Worm (Caenorhabditis elegans) whole organism, young adult: ENCODE data around the gene fbxb-104.

Source experiments
- B0019.2 ChIP-seq: fragments of 200-800 bp; sonication (Bioruptor generic); conservative IDR thresholded peaks from 2 replicates; pipeline ENCODE4 v1.3.6; 2022; ENCODE audit warnings: missing genetic modification reagents, missing genetic modification characterization, missing compliant biosample characterization
- B0035.1 ChIP-seq: sonication (generic microtip); optimal IDR thresholded peaks from 2 replicates; lab custom pipeline; 2016; ENCODE audit warnings: missing genetic modification characterization, mild to moderate bottlenecking, missing compliant biosample characterization, missing genotype, missing genetic modification reagents
- B0261.1 ChIP-seq: sonication (generic microtip); optimal IDR thresholded peaks from 2 replicates; lab custom pipeline; 2016; ENCODE audit warnings: mild to moderate bottlenecking, missing genetic modification characterization, moderate library complexity, missing compliant biosample characterization
- B0336.3 ChIP-seq: fragments of 200-800 bp; sonication (Bioruptor generic); IDR thresholded peaks from 2 replicates; pipeline ENCODE4 v1.3.6; 2022; ENCODE audit warnings: missing genetic modification characterization, missing compliant biosample characterization
- D2030.7 ChIP-seq: fragments of 200-800 bp; sonication (Bioruptor generic); IDR thresholded peaks from 2 replicates; pipeline ENCODE4 v1.3.6; 2022; ENCODE audit warnings: missing genetic modification reagents, missing genetic modification characterization, missing compliant biosample characterization
- F49E8.2 ChIP-seq: sonication (generic microtip); optimal IDR thresholded peaks from 3 replicates; lab custom pipeline; 2017; ENCODE audit warnings: missing genetic modification characterization, mild to moderate bottlenecking, missing compliant biosample characterization, antibody characterized with exemption, moderate library complexity; ENCODE audit not compliant: insufficient read depth
- K11D2.4 ChIP-seq: fragments of 200-800 bp; sonication (Bioruptor generic); IDR thresholded peaks from 2 replicates; pipeline ENCODE4 v1.3.6; 2022; ENCODE audit warnings: missing genetic modification reagents, missing genetic modification characterization, missing compliant biosample characterization
- T26A5.8 ChIP-seq: sonication (generic microtip); optimal IDR thresholded peaks from 2 replicates; lab custom pipeline; 2016; ENCODE audit warnings: missing genetic modification characterization, missing compliant biosample characterization
- Y53F4B.3 ChIP-seq: fragments of 200-800 bp; sonication (Bioruptor generic); IDR thresholded peaks from 2 replicates; pipeline ENCODE4 v1.3.6; 2022; ENCODE audit warnings: missing genetic modification reagents, missing genetic modification characterization, missing compliant biosample characterization
- Y53G8AR.9 ChIP-seq: fragments of 200-800 bp; sonication (Bioruptor generic); conservative IDR thresholded peaks from 2 replicates; pipeline ENCODE4 v1.3.6; 2022; ENCODE audit warnings: missing genetic modification reagents, missing genetic modification characterization, missing compliant biosample characterization
- atf-7 ChIP-seq: sonication (generic microtip); optimal IDR thresholded peaks from 2 replicates; lab custom pipeline; 2017; ENCODE audit warnings: mild to moderate bottlenecking, missing genetic modification characterization, missing compliant biosample characterization
- attf-5 ChIP-seq: fragments of 200-800 bp; sonication (Bioruptor generic); optimal IDR thresholded peaks from 2 replicates; lab custom pipeline; 2018; ENCODE audit warnings: mild to moderate bottlenecking, missing genetic modification characterization, missing compliant biosample characterization
- attf-6 ChIP-seq: fragments of 200-800 bp; sonication (Bioruptor generic); IDR thresholded peaks from 2 replicates; pipeline ENCODE4 v1.3.6; 2022; ENCODE audit warnings: missing genetic modification reagents, missing genetic modification characterization, missing compliant biosample characterization
- ceh-58 ChIP-seq: fragments of 200-800 bp; sonication (Bioruptor generic); IDR thresholded peaks from 2 replicates; pipeline ENCODE4 v1.3.6; 2022; ENCODE audit warnings: missing genetic modification characterization, missing compliant biosample characterization
- ceh-79 ChIP-seq: sonication (generic microtip); optimal IDR thresholded peaks from 2 replicates; lab custom pipeline; 2017; ENCODE audit warnings: mild to moderate bottlenecking, missing genetic modification characterization, missing compliant biosample characterization
- chd-7 ChIP-seq: sonication (generic microtip); optimal IDR thresholded peaks from 2 replicates; lab custom pipeline; 2016; ENCODE audit warnings: mild to moderate bottlenecking, missing genetic modification characterization, moderate library complexity, missing compliant biosample characterization
- die-1 ChIP-seq: sonication (generic microtip); optimal IDR thresholded peaks from 2 replicates; lab custom pipeline; 2016; ENCODE audit warnings: missing genotype, mild to moderate bottlenecking, missing genetic modification characterization, missing compliant biosample characterization
- dox-1 ChIP-seq: fragments of 200-800 bp; sonication (Bioruptor generic); IDR thresholded peaks from 2 replicates; pipeline ENCODE4 v1.3.6; 2022; ENCODE audit warnings: missing genetic modification reagents, missing genetic modification characterization, missing compliant biosample characterization
- dpff-1 ChIP-seq: sonication (generic microtip); optimal IDR thresholded peaks from 2 replicates; lab custom pipeline; 2017; ENCODE audit warnings: mild to moderate bottlenecking, missing genetic modification characterization, missing compliant biosample characterization
- dpl-1 ChIP-seq: fragments of 150-350 bp; optimal IDR thresholded peaks from 2 replicates; lab custom pipeline; 2014; ENCODE audit warnings: missing biosample characterization, missing genetic modification reagents, missing genetic modification characterization
- egl-18 ChIP-seq: fragments of 200-800 bp; sonication (Bioruptor generic); IDR thresholded peaks from 2 replicates; pipeline ENCODE4 v1.3.6; 2022; ENCODE audit warnings: missing genetic modification reagents, missing genetic modification characterization, missing compliant biosample characterization
- egrh-3 ChIP-seq: fragments of 200-800 bp; sonication (Bioruptor generic); IDR thresholded peaks from 2 replicates; pipeline ENCODE4 v1.3.6; 2022; ENCODE audit warnings: missing genetic modification reagents, missing genetic modification characterization, missing compliant biosample characterization
- lin-40 ChIP-seq: sonication (generic microtip); optimal IDR thresholded peaks from 2 replicates; lab custom pipeline; 2016; ENCODE audit warnings: missing genetic modification characterization, mild to moderate bottlenecking, missing compliant biosample characterization, missing genotype, missing genetic modification reagents
- lir-1 ChIP-seq: fragments of 200-800 bp; sonication (Bioruptor generic); conservative IDR thresholded peaks from 2 replicates; pipeline ENCODE4 v1.3.6; 2022; ENCODE audit warnings: missing genetic modification reagents, missing genetic modification characterization, missing compliant biosample characterization
- mcd-1 ChIP-seq: fragments of 200-800 bp; sonication (Bioruptor generic); IDR thresholded peaks from 2 replicates; pipeline ENCODE4 v1.3.6; 2022; ENCODE audit warnings: missing genetic modification reagents, missing genetic modification characterization, missing compliant biosample characterization
- mel-28 ChIP-seq: sonication (generic microtip); optimal IDR thresholded peaks from 2 replicates; lab custom pipeline; 2016; ENCODE audit warnings: borderline replicate concordance, mild to moderate bottlenecking, missing genetic modification characterization, missing compliant biosample characterization
- nfya-1 ChIP-seq: sonication (generic microtip); optimal IDR thresholded peaks from 2 replicates; lab custom pipeline; 2017; ENCODE audit warnings: antibody characterized with exemption, missing compliant biosample characterization, missing genetic modification characterization, borderline replicate concordance; ENCODE audit not compliant: insufficient read depth
- nhr-90 ChIP-seq: sonication (generic microtip); optimal IDR thresholded peaks from 2 replicates; lab custom pipeline; 2016; ENCODE audit warnings: missing genotype, mild to moderate bottlenecking, missing genetic modification characterization, missing compliant biosample characterization
- repo-1 ChIP-seq: sonication (generic microtip); optimal IDR thresholded peaks from 2 replicates; lab custom pipeline; 2017; ENCODE audit warnings: mild to moderate bottlenecking, missing genetic modification characterization, missing compliant biosample characterization
- snpc-3.4 ChIP-seq: sonication (generic microtip); optimal IDR thresholded peaks from 2 replicates; lab custom pipeline; 2017; ENCODE audit warnings: missing genetic modification characterization, mild to moderate bottlenecking, missing compliant biosample characterization, antibody characterized with exemption, moderate library complexity, missing genotype, missing genetic modification reagents
- snpc-4 ChIP-seq, 5 experiments: fragments of 150-350 bp in 1 of 5; sonication (generic microtip) in 4 of 5; optimal IDR thresholded peaks; 2 replicates each; lab custom pipeline; 2014 to 2018; ENCODE audit warnings: missing genetic modification characterization in 5 of 5, missing biosample characterization in 3 of 5, antibody characterized with exemption in 2 of 5, mild to moderate bottlenecking in 2 of 5, missing compliant biosample characterization in 2 of 5, missing genotype in 2 of 5, moderate library complexity in 2 of 5, missing genetic modification reagents in 1 of 5
- tbp1 ChIP-seq: fragments of 200-800 bp; sonication (Bioruptor generic); optimal IDR thresholded peaks from 2 replicates; lab custom pipeline; 2018; ENCODE audit warnings: mild to moderate bottlenecking, missing genetic modification characterization, missing compliant biosample characterization
- xnd-1 ChIP-seq: sonication (generic microtip); optimal IDR thresholded peaks from 2 replicates; lab custom pipeline; 2016; ENCODE audit warnings: missing genotype, missing genetic modification reagents, missing genetic modification characterization, missing compliant biosample characterization
- ztf-6 ChIP-seq: fragments of 200-800 bp; sonication (Bioruptor generic); IDR thresholded peaks from 2 replicates; pipeline ENCODE4 v1.3.6; 2022; ENCODE audit warnings: missing genetic modification reagents, missing genetic modification characterization, missing compliant biosample characterization

fbxb-104 gene

ce11 chrII:3514631-3515030, 37.6 kb upstream of the fbxb-104 start, which contains the start of gene srz-5:
TSS of gene srz-5 (minus strand) at chrII:3514731.
- no peak for TF ChIP-seq nhr-90
- TF ChIP-seq attf-5 (GFP tag; lab: Kevin White, UChicago) = no peak
- no peak for TF ChIP-seq D2030.7 (GFP tag; lab: Robert Waterston, UW)
- TF ChIP-seq T26A5.8 (tag; lab: Kevin White, UChicago) = no peak
- no peak for TF ChIP-seq B0019.2
- TF ChIP-seq repo-1 (tag; lab: Kevin White, UChicago) = no peak
- TF ChIP-seq snpc-3.4 = no peak
- TF ChIP-seq die-1 (tag; lab: Kevin White, UChicago) = no peak
- no peak for TF ChIP-seq B0336.3 (GFP tag; lab: Robert Waterston, UW)
- TF ChIP-seq ceh-58 (GFP tag; lab: Robert Waterston, UW) = no peak
- TF ChIP-seq, all 124 proteins: peak for 0

ce11 chrII:3512240-3512639, 35.2 kb upstream of the fbxb-104 start, which contains the start of gene Y49F6B.19:
TSS of gene Y49F6B.19 (minus strand) at chrII:3512340.
- TF ChIP-seq B0035.1 (tag; lab: Kevin White, UChicago) (no peak), Y53F4B.3 (GFP tag; lab: Robert Waterston, UW) (no peak), egrh-3 (no peak), Y53G8AR.9 (GFP tag; lab: Robert Waterston, UW) (no peak), F49E8.2 (tag; lab: Kevin White, UChicago) (no peak), snpc-4 (GFP tag; optimal IDR thresholded peaks at IDR 0.05; lab: Kevin White, UChicago) (no peak), snpc-4 (tag; optimal IDR thresholded peaks at IDR 0.05; lab: Kevin White, UChicago) (no peak), mcd-1 (GFP tag; lab: Robert Waterston, UW) (no peak), xnd-1 (tag; lab: Kevin White, UChicago) (no peak), dpl-1 (GFP tag; lab: Kevin White, UChicago) (no peak), lin-40 (no peak), lir-1 (no peak), mel-28 (no peak), chd-7 (tag; lab: Kevin White, UChicago) (no peak), egl-18 (GFP tag; lab: Robert Waterston, UW) (no peak), ztf-6 (GFP tag; lab: Robert Waterston, UW) (no peak), dox-1 (GFP tag; lab: Robert Waterston, UW) (no peak), tbp1 (GFP tag; lab: Kevin White, UChicago) (no peak), B0261.1 (tag; lab: Kevin White, UChicago) (no peak), K11D2.4 (GFP tag; lab: Robert Waterston, UW) (no peak)

ce11 chrII:3504717-3505116, 27.6 kb upstream of the fbxb-104 start, which contains the start of gene cyh-1:
TSS of gene cyh-1 (plus strand) at chrII:3505017.
- TF ChIP-seq atf-7 (tag; lab: Kevin White, UChicago) (no peak), attf-6 (GFP tag; lab: Robert Waterston, UW) (no peak), dpff-1 (tag; lab: Kevin White, UChicago) (no peak), ceh-79 (tag; lab: Kevin White, UChicago) (no peak), nfya-1 (tag; lab: Kevin White, UChicago) (no peak)
- TF ChIP-seq, all 124 proteins: peak for 0
